Worm (Caenorhabditis elegans): ENCODE data around the gene lin-32.

DNA sequence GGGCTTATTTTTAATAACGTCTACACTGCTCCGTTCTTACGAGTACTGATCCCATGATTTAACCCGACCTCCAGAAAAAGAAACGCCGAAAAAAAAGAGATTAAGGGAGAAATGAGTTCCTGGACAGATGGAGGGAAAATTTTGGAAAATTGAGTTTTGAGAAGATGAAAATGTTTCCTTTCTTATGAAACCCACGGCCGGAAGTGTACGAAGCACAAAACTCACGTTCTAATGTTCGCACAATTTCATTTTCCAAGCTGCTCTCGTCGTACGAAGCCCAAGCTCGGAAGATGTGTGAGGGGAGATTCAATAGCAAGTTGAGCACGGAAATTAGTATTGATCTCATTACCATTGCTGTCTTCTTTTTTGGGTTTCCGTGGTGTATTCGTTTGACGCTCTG is 41.5 kb upstream of the lin-32 start:
- no peak for TF ChIP-seq fkh-10 (GFP tag; optimal IDR thresholded peaks at IDR 0.05)
- TF ChIP-seq fax-1 (tag; optimal IDR thresholded peaks at IDR 0.05), result no peak
- TF ChIP-seq pha-4 (tag; optimal IDR thresholded peaks at IDR 0.05), result no peak
